Fruit fly (Drosophila melanogaster): ENCODE results near the gene tal-3A.
A peak's percentile ranks its signal among the peaks of the same experiment; 100 is the strongest.

Gene tal-3A

DNA sequence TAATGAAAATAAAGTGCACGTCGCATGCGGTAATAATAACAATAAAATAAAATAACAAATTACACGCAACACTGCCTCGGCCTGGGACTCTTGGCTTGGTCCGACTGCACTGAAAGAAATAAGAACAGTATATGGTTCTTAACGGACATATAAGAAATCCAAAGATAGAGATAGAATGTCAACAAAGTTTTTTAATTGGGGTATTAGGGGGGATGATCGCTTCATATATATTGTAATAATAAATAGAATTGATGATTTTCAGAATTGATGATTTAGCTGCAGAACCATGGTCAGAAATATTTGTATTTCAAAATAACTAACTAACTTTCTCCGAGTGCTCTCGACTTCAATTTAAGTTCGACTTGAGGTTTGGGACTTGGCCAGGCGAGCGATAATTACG, 16.8 kb upstream of the tal-3A start (continued):
- TF ChIP-seq CG11762 (GFP tag; optimal IDR thresholded peaks at IDR 0.05; ENCODE audit: insufficient read depth) (peak; percentile 59), CG32006 (GFP tag; optimal IDR thresholded peaks at IDR 0.05) (peak; percentile 90), CG6163 (GFP tag; IDR thresholded peaks at IDR 0.05) (peak; percentile 59), achi (GFP tag; optimal IDR thresholded peaks at IDR 0.05) (peak; percentile 81), spab (GFP tag; optimal IDR thresholded peaks at IDR 0.05) (no peak), Eip75B (GFP tag; optimal IDR thresholded peaks at IDR 0.05) (peak; percentile 67), Ets96B (tag; optimal IDR thresholded peaks at IDR 0.05) (no peak)

DNA sequence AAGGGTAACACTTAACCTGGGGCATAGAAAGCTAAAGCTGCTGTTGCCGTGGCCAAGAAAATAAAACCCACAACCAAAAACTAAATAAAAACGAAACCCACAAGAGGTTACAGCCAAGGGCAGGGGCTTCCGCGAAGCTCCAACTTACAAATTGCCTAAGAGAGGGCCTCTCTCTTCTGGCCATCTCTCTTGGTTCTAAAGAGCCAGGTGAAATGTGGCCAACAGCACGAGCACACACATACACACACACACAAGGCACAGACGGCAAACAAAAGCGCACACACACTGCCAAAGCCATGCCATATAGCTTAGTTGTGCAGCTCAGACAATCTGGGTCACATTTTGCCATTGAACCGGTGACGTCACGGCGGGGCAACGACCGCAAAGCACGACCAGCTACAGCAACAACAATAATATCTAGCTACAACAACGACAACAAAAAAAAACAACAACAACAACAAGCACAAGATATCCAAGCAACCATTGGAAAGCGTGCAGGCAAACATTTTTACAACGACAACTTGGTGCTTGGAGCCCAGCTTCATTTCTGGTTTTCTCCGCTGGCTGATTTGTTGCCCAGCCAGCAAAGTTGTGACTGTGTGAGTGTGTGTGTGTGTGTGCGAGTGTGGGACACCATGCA, 16.2 kb upstream of the tal-3A start:
- TF ChIP-seq cyc (GFP tag; optimal IDR thresholded peaks at IDR 0.05), result no peak
- no peak for TF ChIP-seq Hr39 (GFP tag; optimal IDR thresholded peaks at IDR 0.05)
- TF ChIP-seq CG11294 (GFP tag; IDR thresholded peaks at IDR 0.05), result no peak
- TF ChIP-seq Eip78C (GFP tag), result no peak
- TF ChIP-seq Lpt (GFP tag; optimal IDR thresholded peaks at IDR 0.05), result peak; percentile 6
- TF ChIP-seq Smox (GFP tag; optimal IDR thresholded peaks at IDR 0.05), result no peak
- TF ChIP-seq fkh (GFP tag; optimal IDR thresholded peaks at IDR 0.05), result peak; percentile 1
- no peak for TF ChIP-seq CG6854 (GFP tag; optimal IDR thresholded peaks at IDR 0.05)
- TF ChIP-seq lz (GFP tag; optimal IDR thresholded peaks at IDR 0.05), result no peak
- TF ChIP-seq CG9139 (GFP tag; optimal IDR thresholded peaks at IDR 0.05), result no peak
- no peak for TF ChIP-seq CG10669 (GFP tag; optimal IDR thresholded peaks at IDR 0.05)
- TF ChIP-seq ss (GFP tag; optimal IDR thresholded peaks at IDR 0.05), result no peak
- TF ChIP-seq CG3032 (tag; optimal IDR thresholded peaks at IDR 0.05), result no peak
- no peak for TF ChIP-seq CG1621 (tag; optimal IDR thresholded peaks at IDR 0.05)
- TF ChIP-seq Eip75B (GFP tag; optimal IDR thresholded peaks at IDR 0.05), result no peak
- TF ChIP-seq Sox15 (GFP tag; optimal IDR thresholded peaks at IDR 0.05), result no peak
- TF ChIP-seq dac (GFP tag; optimal IDR thresholded peaks at IDR 0.05), result no peak
- TF ChIP-seq salr (GFP tag; optimal IDR thresholded peaks at IDR 0.05), result no peak

DNA sequence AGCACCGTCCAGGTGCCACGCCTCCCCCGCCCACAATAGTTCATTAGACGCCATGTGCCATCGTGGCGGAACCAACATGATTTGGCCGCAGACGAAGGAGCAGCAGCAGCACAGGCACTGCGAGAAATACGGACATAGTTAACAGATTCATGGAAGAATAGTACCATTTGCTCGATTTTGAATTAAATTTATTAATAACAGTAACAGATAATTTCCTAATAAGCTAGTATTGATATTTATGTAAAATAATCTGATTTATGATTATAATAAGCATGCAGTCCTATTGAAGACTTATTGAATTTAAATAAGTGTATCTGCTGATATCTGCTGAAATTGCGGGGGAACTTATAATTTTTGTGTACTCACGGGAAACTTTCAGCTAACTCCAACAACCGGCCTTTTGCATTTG, 15.6 kb upstream of the tal-3A start:
- TF ChIP-seq OdsH (GFP tag; optimal IDR thresholded peaks at IDR 0.05), result peak; percentile 45
- no peak for TF ChIP-seq fd85E (GFP tag; optimal IDR thresholded peaks at IDR 0.05)
- TF ChIP-seq CG8632 (GFP tag; optimal IDR thresholded peaks at IDR 0.05), result no peak
- TF ChIP-seq CG6276 (GFP tag; optimal IDR thresholded peaks at IDR 0.05), result peak; percentile 79
- TF ChIP-seq topi (GFP tag; optimal IDR thresholded peaks at IDR 0.05), result peak; percentile 25
- no peak for TF ChIP-seq Eip75B (GFP tag; optimal IDR thresholded peaks at IDR 0.05)
- no peak for TF ChIP-seq Hr38 (GFP tag; optimal IDR thresholded peaks at IDR 0.05)
- TF ChIP-seq CG32006 (GFP tag; optimal IDR thresholded peaks at IDR 0.05), result peak; percentile 86
- TF ChIP-seq CG10669 (GFP tag; optimal IDR thresholded peaks at IDR 0.05), result no peak
- TF ChIP-seq svp (GFP tag), result no peak
- TF ChIP-seq Sox14 (GFP tag; optimal IDR thresholded peaks at IDR 0.05), result peak; percentile 20
- peak; percentile 15 for TF ChIP-seq acj6 (GFP tag; optimal IDR thresholded peaks at IDR 0.05)
- no peak for TF ChIP-seq esn (GFP tag; optimal IDR thresholded peaks at IDR 0.05)
- peak; percentile 82 for TF ChIP-seq CG8119 (GFP tag; IDR thresholded peaks at IDR 0.05)
- TF ChIP-seq Hr4 (GFP tag; optimal IDR thresholded peaks at IDR 0.05), result peak; percentile 84
- no peak for TF ChIP-seq CG7368 (GFP tag; optimal IDR thresholded peaks at IDR 0.05)
- peak; percentile 66 for TF ChIP-seq eg (GFP tag; IDR thresholded peaks at IDR 0.05)
- TF ChIP-seq net (GFP tag; optimal IDR thresholded peaks at IDR 0.05), result peak; percentile 29
- peak; percentile 0 for TF ChIP-seq CG31627 (GFP tag; optimal IDR thresholded peaks at IDR 0.05)
- no peak for TF ChIP-seq CG9139 (GFP tag; optimal IDR thresholded peaks at IDR 0.05)
- no peak for TF ChIP-seq Ets96B (tag; optimal IDR thresholded peaks at IDR 0.05)
- TF ChIP-seq Eip78C (GFP tag), result peak; percentile 83
- no peak for TF ChIP-seq CG1621 (tag; optimal IDR thresholded peaks at IDR 0.05)
- TF ChIP-seq CG34406 (GFP tag; optimal IDR thresholded peaks at IDR 0.05), result no peak
- no peak for TF ChIP-seq fkh (GFP tag; optimal IDR thresholded peaks at IDR 0.05)
- TF ChIP-seq Lpt (GFP tag; optimal IDR thresholded peaks at IDR 0.05), result peak; percentile 54
- no peak; the same call in 2 of the 3 replicates for TF ChIP-seq CG6163 (GFP tag; IDR thresholded peaks at IDR 0.05)
- TF ChIP-seq CG6808 (GFP tag; optimal IDR thresholded peaks at IDR 0.05), result no peak
- no peak for TF ChIP-seq Sox102F (GFP tag; optimal IDR thresholded peaks at IDR 0.05)
- no peak for TF ChIP-seq Smox (GFP tag; optimal IDR thresholded peaks at IDR 0.05)
- no peak for TF ChIP-seq lz (GFP tag; optimal IDR thresholded peaks at IDR 0.05)
- no peak for TF ChIP-seq CG6854 (GFP tag; optimal IDR thresholded peaks at IDR 0.05)
- TF ChIP-seq CG16779 (tag; optimal IDR thresholded peaks at IDR 0.05), result no peak
- TF ChIP-seq cyc (GFP tag; optimal IDR thresholded peaks at IDR 0.05), result no peak
- no peak for TF ChIP-seq dsx (GFP tag; optimal IDR thresholded peaks at IDR 0.05; ENCODE audit: poor library complexity, severe bottlenecking)
- TF ChIP-seq CG10631 (GFP tag; optimal IDR thresholded peaks at IDR 0.05), result peak; percentile 45
- no peak for TF ChIP-seq Sox15 (GFP tag; optimal IDR thresholded peaks at IDR 0.05)
